Fruit fly (Drosophila melanogaster): Measurements from ENCODE around the gene CG14930.

- TF ChIP-seq Clk (GFP tag; optimal IDR thresholded peaks at IDR 0.05) (no peak), toe (GFP tag; optimal IDR thresholded peaks at IDR 0.05) (no peak), CG7101 (tag; optimal IDR thresholded peaks at IDR 0.05) (no peak), CG11617 (GFP tag; optimal IDR thresholded peaks at IDR 0.05) (no peak), CG14711 (tag; optimal IDR thresholded peaks at IDR 0.05) (no peak)
Measured at dm6 chr2L:11519532-11519931, 1.6 kb downstream of the CG14930 start, which contains the start of gene CG14929.
